Worm (Caenorhabditis elegans): ENCODE data around the gene ugt-61.

Gene ugt-61

ce11 chrV:4733952-4734351, 8.3 kb upstream of the ugt-61 start:
- no peak for TF ChIP-seq blmp-1 (tag; optimal IDR thresholded peaks at IDR 0.05)
- no peak for TF ChIP-seq unc-39 (tag; optimal IDR thresholded peaks at IDR 0.05)
- no peak for TF ChIP-seq sptf-1 (tag; optimal IDR thresholded peaks at IDR 0.05)
- no peak for TF ChIP-seq mls-2 (tag; optimal IDR thresholded peaks at IDR 0.05)
- peak; percentile 27 for TF ChIP-seq ceh-83 (GFP tag; optimal IDR thresholded peaks at IDR 0.05)

- TF ChIP-seq drap-1 (GFP tag; optimal IDR thresholded peaks at IDR 0.05) (no peak), mab-5 (tag; optimal IDR thresholded peaks at IDR 0.05) (no peak)
These were observed 7.6 kb upstream of the ugt-61 start for ce11 chrV:4734608-4735007.

- TF ChIP-seq zip-8 (tag; optimal IDR thresholded peaks at IDR 0.05), result no peak
- TF ChIP-seq mep-1 (tag; optimal IDR thresholded peaks at IDR 0.05), result no peak
- TF ChIP-seq sptf-1 (tag; optimal IDR thresholded peaks at IDR 0.05), result no peak
- no peak for TF ChIP-seq tbx-8 (GFP tag; optimal IDR thresholded peaks at IDR 0.05)
- no peak for TF ChIP-seq unc-120 (tag; optimal IDR thresholded peaks at IDR 0.05; ENCODE audit: poor library complexity, severe bottlenecking)
- TF ChIP-seq ztf-11 (tag; optimal IDR thresholded peaks at IDR 0.05), result no peak
- no peak for TF ChIP-seq ham-2 (GFP tag; optimal IDR thresholded peaks at IDR 0.05)
- no peak for TF ChIP-seq unc-39 (tag; optimal IDR thresholded peaks at IDR 0.05)
- no peak for TF ChIP-seq snpc-4 (tag; optimal IDR thresholded peaks at IDR 0.05)
These were observed 4.5 kb upstream of the ugt-61 start, which contains the start of gene F39G3.2 for ce11 chrV:4737727-4738126. Gene F39G3.2, plus strand, starts transcription at chrV:4737831.

ce11 chrV:4745269-4745668, 3.0 kb downstream of the ugt-61 start, which contains the start of gene C18G1.7:
Gene C18G1.7, plus strand, starts transcription at chrV:4745569.
- TF ChIP-seq sptf-1 (tag; optimal IDR thresholded peaks at IDR 0.05) (no peak), unc-120 (tag; optimal IDR thresholded peaks at IDR 0.05; ENCODE audit: poor library complexity, severe bottlenecking) (no peak), lin-13 (tag; optimal IDR thresholded peaks at IDR 0.05) (no peak), pha-4 (tag; optimal IDR thresholded peaks at IDR 0.05) (no peak), ceh-39 (tag; optimal IDR thresholded peaks at IDR 0.05) (no peak)

ce11 chrV:4750294-4750693, 8.1 kb downstream of the ugt-61 start, which contains the start of gene C18G1.6:
Gene C18G1.6, plus strand, starts transcription at chrV:4750594.
- no peak for TF ChIP-seq pha-4 (tag; optimal IDR thresholded peaks at IDR 0.05)
- TF ChIP-seq sem-2 (GFP tag; optimal IDR thresholded peaks at IDR 0.05), result no peak
- no peak for TF ChIP-seq nhr-76 (tag; optimal IDR thresholded peaks at IDR 0.05)
- no peak for TF ChIP-seq mab-5 (tag; optimal IDR thresholded peaks at IDR 0.05)
- TF ChIP-seq nhr-2 (tag; optimal IDR thresholded peaks at IDR 0.05), result no peak
- no peak for TF ChIP-seq nhr-12 (tag; optimal IDR thresholded peaks at IDR 0.05)
- no peak for TF ChIP-seq hlh-1 (tag; optimal IDR thresholded peaks at IDR 0.05)
- no peak for TF ChIP-seq flh-1 (GFP tag; optimal IDR thresholded peaks at IDR 0.05)
- TF ChIP-seq ceh-83 (GFP tag; optimal IDR thresholded peaks at IDR 0.05), result no peak
- TF ChIP-seq unc-62 (GFP tag; optimal IDR thresholded peaks at IDR 0.05), result no peak
- TF ChIP-seq ztf-11 (tag; optimal IDR thresholded peaks at IDR 0.05), result no peak
- no peak for TF ChIP-seq M03D4.4 (tag; optimal IDR thresholded peaks at IDR 0.05)
- no peak for TF ChIP-seq lsy-2 (tag; optimal IDR thresholded peaks at IDR 0.05)
- TF ChIP-seq nhr-28 (tag; optimal IDR thresholded peaks at IDR 0.05), result no peak
- no peak for TF ChIP-seq elt-3 (tag; optimal IDR thresholded peaks at IDR 0.05)
- no peak for TF ChIP-seq drap-1 (GFP tag; optimal IDR thresholded peaks at IDR 0.05)
- TF ChIP-seq ces-1 (GFP tag; optimal IDR thresholded peaks at IDR 0.05), result no peak
- TF ChIP-seq mep-1 (tag; optimal IDR thresholded peaks at IDR 0.05), result no peak
- TF ChIP-seq bed-3 (GFP tag; optimal IDR thresholded peaks at IDR 0.05), result no peak

ce11 chrV:4754123-4754522, 11.9 kb downstream of the ugt-61 start, which contains the start of gene hil-4:
Gene hil-4, plus strand, starts transcription at chrV:4754313.
- TF ChIP-seq nhr-237 (tag; optimal IDR thresholded peaks at IDR 0.05), result no peak

All from whole organism, mixed stage, embryonic.